Worm (Caenorhabditis elegans): ENCODE measurements around the gene C15B12.2.

The C15B12.2 gene

ce11 chrX:6437545-6437944 is 25.7 kb upstream of the C15B12.2 start, which contains the start of gene K10C2.8:
Gene K10C2.8, minus strand, starts transcription at chrX:6437645.
- no peak for TF ChIP-seq peb-1 (tag; optimal IDR thresholded peaks at IDR 0.05)
- TF ChIP-seq zag-1 (tag; optimal IDR thresholded peaks at IDR 0.05) = no peak
- no peak for TF ChIP-seq lin-13 (GFP tag; optimal IDR thresholded peaks at IDR 0.05)
- TF ChIP-seq lin-11 (tag; optimal IDR thresholded peaks at IDR 0.05) = no peak
- no peak for TF ChIP-seq nhr-25 (tag; optimal IDR thresholded peaks at IDR 0.05)
- no peak for TF ChIP-seq unc-39 (tag; optimal IDR thresholded peaks at IDR 0.05)
- no peak for TF ChIP-seq alr-1 (tag; optimal IDR thresholded peaks at IDR 0.05)
- TF ChIP-seq blmp-1 (tag; optimal IDR thresholded peaks at IDR 0.05; ENCODE audit: insufficient read depth) = no peak
- TF ChIP-seq mab-5 (tag; optimal IDR thresholded peaks at IDR 0.05) = no peak
- TF ChIP-seq ceh-82 (tag; optimal IDR thresholded peaks at IDR 0.05) = no peak
- no peak for TF ChIP-seq ZK546.5 (tag; optimal IDR thresholded peaks at IDR 0.05)

ce11 chrX:6440464-6440863 is 22.7 kb upstream of the C15B12.2 start, which contains the start of gene K10C2.14:
Gene K10C2.14, minus strand, starts transcription at chrX:6440564.
- no peak for TF ChIP-seq skn-1 (tag; optimal IDR thresholded peaks at IDR 0.05)
- TF ChIP-seq elt-1 (tag; optimal IDR thresholded peaks at IDR 0.05) = no peak
- no peak for TF ChIP-seq ceh-16 (tag; optimal IDR thresholded peaks at IDR 0.05)
- TF ChIP-seq ztf-4 (tag; optimal IDR thresholded peaks at IDR 0.05) = no peak
- TF ChIP-seq unc-39 (tag; optimal IDR thresholded peaks at IDR 0.05) = no peak

- TF ChIP-seq alr-1 (tag; optimal IDR thresholded peaks at IDR 0.05) (no peak), nhr-12 (tag; optimal IDR thresholded peaks at IDR 0.05) (no peak), elt-3 (tag; optimal IDR thresholded peaks at IDR 0.05) (no peak), Y55F3AM.14 (GFP tag; optimal IDR thresholded peaks at IDR 0.05) (no peak), R02D3.7 (tag; optimal IDR thresholded peaks at IDR 0.05) (no peak), zag-1 (tag; optimal IDR thresholded peaks at IDR 0.05) (no peak), elt-1 (tag; optimal IDR thresholded peaks at IDR 0.05) (no peak), ZK546.5 (tag; optimal IDR thresholded peaks at IDR 0.05) (no peak), egl-27 (tag; optimal IDR thresholded peaks at IDR 0.05) (no peak), snpc-4 (tag; optimal IDR thresholded peaks at IDR 0.05) (no peak), ceh-82 (tag; optimal IDR thresholded peaks at IDR 0.05) (no peak), dmd-4 (tag; optimal IDR thresholded peaks at IDR 0.05) (no peak), nhr-6 (tag; optimal IDR thresholded peaks at IDR 0.05) (no peak), blmp-1 (tag; optimal IDR thresholded peaks at IDR 0.05; ENCODE audit: insufficient read depth) (no peak), lin-13 (GFP tag; optimal IDR thresholded peaks at IDR 0.05) (no peak)
Observed at ce11 chrX:6443373-6443772, 19.8 kb upstream of the C15B12.2 start, which contains the start of gene K10C2.7. Gene K10C2.7, minus strand, starts transcription at chrX:6443473.

DNA sequence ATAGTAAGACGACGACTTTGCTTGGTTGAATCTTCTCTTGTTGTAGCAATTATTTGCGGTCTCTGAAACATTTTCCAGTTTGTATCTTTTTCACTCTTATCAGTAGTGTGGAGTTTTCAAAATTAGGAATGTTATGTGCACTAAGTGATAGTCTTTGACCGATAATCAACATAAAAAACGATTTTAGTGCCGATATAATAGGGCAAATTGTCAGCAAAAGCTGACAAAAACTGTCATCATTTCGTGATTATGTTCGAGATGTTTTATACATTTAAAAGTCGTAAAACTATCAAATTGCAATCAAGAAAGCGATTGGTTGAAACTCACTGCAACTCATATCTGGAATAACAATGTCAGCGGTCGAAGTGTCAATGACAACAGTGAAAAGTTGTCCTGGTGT is 18.0 kb upstream of the C15B12.2 start:
- TF ChIP-seq mbf-1 (tag; optimal IDR thresholded peaks at IDR 0.05) = no peak
- TF ChIP-seq ceh-82 (tag; optimal IDR thresholded peaks at IDR 0.05) = no peak
- no peak for TF ChIP-seq sma-3 (GFP tag; optimal IDR thresholded peaks at IDR 0.05)
- TF ChIP-seq elt-3 (tag; optimal IDR thresholded peaks at IDR 0.05) = no peak
- TF ChIP-seq crh-2 (tag; optimal IDR thresholded peaks at IDR 0.05) = no peak
- no peak for TF ChIP-seq blmp-1 (tag; optimal IDR thresholded peaks at IDR 0.05; ENCODE audit: insufficient read depth)
- peak; percentile 46 for TF ChIP-seq fos-1 (tag; optimal IDR thresholded peaks at IDR 0.05)
- TF ChIP-seq nhr-6 (tag; optimal IDR thresholded peaks at IDR 0.05) = no peak
- TF ChIP-seq sma-9 (GFP tag; optimal IDR thresholded peaks at IDR 0.05) = no peak
- TF ChIP-seq sma-9 (tag; optimal IDR thresholded peaks at IDR 0.05) = no peak
- TF ChIP-seq zag-1 (tag; optimal IDR thresholded peaks at IDR 0.05) = no peak
- TF ChIP-seq skn-1 (tag; optimal IDR thresholded peaks at IDR 0.05) = peak; percentile 97
- no peak for TF ChIP-seq gmeb-1 (tag; optimal IDR thresholded peaks at IDR 0.05)
- TF ChIP-seq sem-4 (tag; optimal IDR thresholded peaks at IDR 0.05) = no peak

- TF ChIP-seq fos-1 (tag; optimal IDR thresholded peaks at IDR 0.05) (peak; percentile 2), ceh-82 (tag; optimal IDR thresholded peaks at IDR 0.05) (no peak)
Observed at ce11 chrX:6446564-6446963, 16.6 kb upstream of the C15B12.2 start, which contains the start of gene asp-14. Gene asp-14, minus strand, starts transcription at chrX:6446664.

ce11 chrX:6448866-6449400 is 14.3 kb upstream of the C15B12.2 start, which contains the start of gene fah-1:
Gene fah-1, minus strand, starts transcription at chrX:6448916.
- TF ChIP-seq Y55F3AM.14 (GFP tag; optimal IDR thresholded peaks at IDR 0.05) = peak; percentile 54
- no peak for TF ChIP-seq nhr-23 (tag; optimal IDR thresholded peaks at IDR 0.05)
- peak; percentile 34 for TF ChIP-seq blmp-1 (tag; optimal IDR thresholded peaks at IDR 0.05; ENCODE audit: insufficient read depth)
- TF ChIP-seq ztf-4 (tag; optimal IDR thresholded peaks at IDR 0.05) = peak; percentile 38
- TF ChIP-seq nhr-6 (tag; optimal IDR thresholded peaks at IDR 0.05) = peak; percentile 33
- no peak for TF ChIP-seq nhr-10 (tag; optimal IDR thresholded peaks at IDR 0.05)
- no peak for TF ChIP-seq nhr-237 (tag; optimal IDR thresholded peaks at IDR 0.05)
- TF ChIP-seq skn-1 (tag; optimal IDR thresholded peaks at IDR 0.05) = no peak
- peak; percentile 75 for TF ChIP-seq nhr-25 (tag; optimal IDR thresholded peaks at IDR 0.05)
- TF ChIP-seq nhr-129 (tag; optimal IDR thresholded peaks at IDR 0.05) = peak; percentile 60
- peak; percentile 51 for TF ChIP-seq crh-2 (tag; optimal IDR thresholded peaks at IDR 0.05)
- peak in 1 of 2 experiments; percentile 33 for TF ChIP-seq mdl-1 (tag; optimal IDR thresholded peaks at IDR 0.05)
- peak; percentile 43 for TF ChIP-seq fos-1 (tag; optimal IDR thresholded peaks at IDR 0.05)
- TF ChIP-seq unc-39 (tag; optimal IDR thresholded peaks at IDR 0.05) = no peak
- TF ChIP-seq ZK546.5 (tag; optimal IDR thresholded peaks at IDR 0.05) = no peak
- no peak for TF ChIP-seq ceh-16 (tag; optimal IDR thresholded peaks at IDR 0.05)
- no peak for TF ChIP-seq lin-39 (tag; optimal IDR thresholded peaks at IDR 0.05)
- no peak for TF ChIP-seq elt-3 (tag; optimal IDR thresholded peaks at IDR 0.05)
- no peak for TF ChIP-seq elt-1 (tag; optimal IDR thresholded peaks at IDR 0.05)
- no peak for TF ChIP-seq mbf-1 (tag; optimal IDR thresholded peaks at IDR 0.05)
- TF ChIP-seq nhr-21 (tag; optimal IDR thresholded peaks at IDR 0.05) = peak; percentile 58
- no peak for TF ChIP-seq ztf-11 (tag; optimal IDR thresholded peaks at IDR 0.05)
- TF ChIP-seq nhr-77 (tag; optimal IDR thresholded peaks at IDR 0.05) = no peak
- TF ChIP-seq C34F6.9 (tag; optimal IDR thresholded peaks at IDR 0.05) = no peak

All from whole organism, L2 larva.